Fruit fly (Drosophila melanogaster) whole organism, prepupa: ENCODE results near the gene CG15130.

ENCODE experiments used
- Blimp-1 ChIP-seq: fragments of 200-800 bp; sonication (Bioruptor generic); optimal IDR thresholded peaks from 3 replicates; lab custom pipeline; 2017; ENCODE audit warnings: missing biosample characterization, missing genetic modification characterization, mild to moderate bottlenecking, moderate library complexity, missing genetic modification reagents
- CG3032 ChIP-seq: fragments of 200-800 bp; optimal IDR thresholded peaks from 2 replicates; lab custom pipeline; 2019; ENCODE audit warnings: missing biosample characterization, mild to moderate bottlenecking, missing genetic modification characterization, moderate library complexity
- CG34406 ChIP-seq: fragments of 200-800 bp; sonication (Bioruptor generic); optimal IDR thresholded peaks from 3 replicates; lab custom pipeline; 2016; ENCODE audit warnings: missing biosample characterization, missing genetic modification characterization
- CG4318 ChIP-seq: fragments of 200-800 bp; sonication (Bioruptor generic); optimal IDR thresholded peaks from 3 replicates; lab custom pipeline; 2017; ENCODE audit warnings: missing biosample characterization, mild to moderate bottlenecking, missing genetic modification characterization
- CG8632 ChIP-seq: fragments of 200-800 bp; sonication (Bioruptor generic); optimal IDR thresholded peaks from 3 replicates; lab custom pipeline; 2016; ENCODE audit warnings: missing biosample characterization, missing genetic modification characterization
- Eip78C ChIP-seq: fragments of 200-800 bp; sonication (Bioruptor generic); peaks from one replicate; lab custom pipeline; 2016; ENCODE audit warnings: missing biosample characterization, missing genetic modification characterization
- Ets96B ChIP-seq: fragments of 200-800 bp; optimal IDR thresholded peaks from 2 replicates; lab custom pipeline; 2019; ENCODE audit warnings: missing biosample characterization, mild to moderate bottlenecking, missing genetic modification characterization, moderate library complexity
- Hr38 ChIP-seq: sonication (Bioruptor generic); optimal IDR thresholded peaks from 2 replicates; lab custom pipeline; 2016; ENCODE audit warnings: missing biosample characterization, missing genetic modification characterization
- Hr39 ChIP-seq: fragments of 200-800 bp; sonication (Bioruptor generic); optimal IDR thresholded peaks from 2 replicates; lab custom pipeline; 2016; ENCODE audit warnings: missing biosample characterization, missing genetic modification characterization
- Met ChIP-seq: fragments of 200-800 bp; sonication (Bioruptor generic); optimal IDR thresholded peaks from 3 replicates; lab custom pipeline; 2016; ENCODE audit warnings: missing biosample characterization, missing genetic modification characterization
- Smox ChIP-seq: fragments of 200-800 bp; sonication (Bioruptor generic); optimal IDR thresholded peaks from 3 replicates; lab custom pipeline; 2016; ENCODE audit warnings: missing biosample characterization, missing genetic modification characterization
- Sox102F ChIP-seq: fragments of 200-800 bp; sonication (Bioruptor generic); optimal IDR thresholded peaks from 2 replicates; lab custom pipeline; 2016; ENCODE audit warnings: missing biosample characterization, mild to moderate bottlenecking, missing genetic modification characterization
- Sox14 ChIP-seq: fragments of 200-800 bp; sonication (Bioruptor generic); optimal IDR thresholded peaks from 3 replicates; lab custom pipeline; 2016; ENCODE audit warnings: missing biosample characterization, missing genetic modification characterization
- svp ChIP-seq: fragments of 200-800 bp; sonication (Bioruptor generic); peaks from one replicate; lab custom pipeline; 2016; ENCODE audit warnings: missing biosample characterization, missing genetic modification characterization

dm6 chr2L:20425854-20426396, 1.5 kb upstream of the CG15130 start, which contains the start of gene CG31688:
- TF ChIP-seq CG3032 (tag; lab: Kevin White, UChicago) (no peak), Ets96B (tag; lab: Kevin White, UChicago) (no peak), Sox14 (no peak), Smox (GFP tag; lab: Kevin White, UChicago) (no peak), CG8632 (GFP tag; lab: Kevin White, UChicago) (no peak), Hr38 (no peak), CG34406 (GFP tag; lab: Kevin White, UChicago) (no peak), Eip78C (GFP tag; lab: Kevin White, UChicago) (peak; percentile 9), Met (GFP tag; lab: Kevin White, UChicago) (no peak), Hr39 (GFP tag; lab: Kevin White, UChicago) (no peak), CG4318 (no peak), Blimp-1 (GFP tag; lab: Kevin White, UChicago) (no peak), Sox102F (no peak), svp (no peak)
